Worm (Caenorhabditis elegans) whole organism, midembryonic: ENCODE results near the gene ZC317.2.

ENCODE experiments used
- T22C8.4 ChIP-seq: fragments of 200-800 bp; sonication (Bioruptor generic); IDR thresholded peaks from 2 replicates; pipeline ENCODE4 v1.3.6; 2022; ENCODE audit warnings: missing genetic modification characterization, missing compliant biosample characterization
- cog-1 ChIP-seq: sonication (generic microtip); optimal IDR thresholded peaks from 2 replicates; lab custom pipeline; 2016; ENCODE audit warnings: missing genetic modification characterization, missing compliant biosample characterization
- klf-2 ChIP-seq: fragments of 200-800 bp; sonication (Bioruptor generic); conservative IDR thresholded peaks from 2 replicates; pipeline ENCODE4 v1.3.6; 2022; ENCODE audit warnings: missing genetic modification reagents, missing genetic modification characterization, missing compliant biosample characterization
- med-1 ChIP-seq: sonication (generic microtip); optimal IDR thresholded peaks from 2 replicates; lab custom pipeline; 2017; ENCODE audit warnings: missing genetic modification characterization, mild to moderate bottlenecking, missing compliant biosample characterization, antibody characterized with exemption, missing genetic modification reagents; ENCODE audit not compliant: insufficient read depth
- ref-1 ChIP-seq: fragments of 200-800 bp; sonication (Bioruptor generic); conservative IDR thresholded peaks from 2 replicates; pipeline ENCODE4 v1.3.6; 2022; ENCODE audit warnings: missing genetic modification reagents, missing genetic modification characterization, missing compliant biosample characterization
- ztf-29 ChIP-seq: fragments of 200-800 bp; sonication (Bioruptor generic); IDR thresholded peaks from 2 replicates; pipeline ENCODE4 v1.3.6; 2022; ENCODE audit warnings: missing genetic modification reagents, missing genetic modification characterization, missing compliant biosample characterization

DNA sequence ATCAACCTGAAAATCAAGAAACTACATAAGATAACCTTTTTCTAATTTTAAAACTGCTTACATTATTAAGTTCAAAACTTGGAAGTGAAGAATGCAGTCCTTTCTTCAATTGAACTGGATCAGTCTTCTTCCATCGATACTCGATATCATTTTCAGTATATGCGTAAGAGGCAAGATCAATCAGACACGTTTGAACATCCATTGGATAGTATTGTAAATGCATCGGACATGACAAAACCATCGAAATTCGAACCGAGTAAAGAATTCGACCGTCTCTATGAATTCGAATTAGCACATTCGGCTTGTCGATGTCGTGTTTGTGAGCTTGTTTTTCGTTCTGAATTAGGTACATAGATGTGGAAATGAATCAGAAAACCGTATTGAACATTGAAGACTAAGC is 9.2 kb upstream of the ZC317.2 start:
- no peak for TF ChIP-seq T22C8.4 (GFP tag; lab: Robert Waterston, UW)
- TF ChIP-seq cog-1 (tag; lab: Kevin White, UChicago), result no peak
- TF ChIP-seq med-1, result no peak
- no peak for TF ChIP-seq ref-1
- TF ChIP-seq ztf-29 (GFP tag; lab: Robert Waterston, UW), result no peak
- TF ChIP-seq klf-2 (GFP tag; lab: Robert Waterston, UW), result no peak
